Fruit fly (Drosophila melanogaster) whole organism, pupa: ENCODE data around the gene CG7367.

Experiments
- CG13204 ChIP-seq: fragments of 200-800 bp; sonication (Bioruptor generic); optimal IDR thresholded peaks from 2 replicates; lab custom pipeline; 2018; ENCODE audit warnings: missing biosample characterization, mild to moderate bottlenecking, missing genetic modification characterization, moderate library complexity
- CG14655 ChIP-seq: fragments of 200-800 bp; sonication (Bioruptor generic); optimal IDR thresholded peaks from 3 replicates; lab custom pipeline; 2017; ENCODE audit warnings: mild to moderate bottlenecking, missing biosample characterization, missing genetic modification reagents, missing genetic modification characterization
- D1 ChIP-seq: fragments of 200-800 bp; sonication (Bioruptor generic); optimal IDR thresholded peaks from 2 replicates; lab custom pipeline; 2018; ENCODE audit warnings: missing biosample characterization, mild to moderate bottlenecking, missing genetic modification characterization, moderate library complexity
- EcR ChIP-seq: fragments of 200-800 bp; sonication (Bioruptor generic); optimal IDR thresholded peaks from 3 replicates; lab custom pipeline; 2019; ENCODE audit warnings: missing biosample characterization, missing genetic modification characterization, mild to moderate bottlenecking, moderate library complexity, missing genetic modification reagents
- Ets98B ChIP-seq: fragments of 200-800 bp; sonication (Bioruptor generic); IDR thresholded peaks from 2 replicates; pipeline ENCODE4 v1.3.6; 2022; ENCODE audit warnings: missing biosample characterization, missing genetic modification characterization
- Pif1B ChIP-seq: fragments of 200-800 bp; sonication (Bioruptor generic); optimal IDR thresholded peaks from 3 replicates; lab custom pipeline; 2016; ENCODE audit warnings: missing biosample characterization, missing genetic modification characterization
- Snoo ChIP-seq: fragments of 200-800 bp; sonication (Bioruptor generic); optimal IDR thresholded peaks from 3 replicates; lab custom pipeline; 2017; ENCODE audit warnings: missing biosample characterization, mild to moderate bottlenecking, missing genetic modification characterization, inconsistent platforms
- rn ChIP-seq: fragments of 200-800 bp; sonication (Bioruptor generic); IDR thresholded peaks from 2 replicates; pipeline ENCODE4 v1.3.6; 2022; ENCODE audit warnings: missing biosample characterization, missing genetic modification characterization

DNA sequence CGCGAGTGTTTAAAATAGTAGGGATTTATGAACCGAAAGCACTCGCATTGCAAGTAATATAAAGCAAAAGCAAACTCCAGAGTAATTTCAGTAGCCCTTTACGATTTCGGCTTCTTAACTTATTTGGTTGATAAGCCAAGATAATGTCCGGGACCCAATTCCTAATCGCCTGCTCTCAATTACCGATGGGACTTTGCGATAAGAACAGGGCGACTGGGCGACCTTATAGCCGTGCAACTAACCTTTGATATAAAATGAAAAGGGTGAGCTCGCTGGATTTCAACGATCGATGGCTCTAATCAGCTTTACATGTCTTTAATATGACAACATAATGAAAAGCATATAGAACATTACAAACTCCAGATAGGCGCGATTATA, 41.5 kb downstream of the CG7367 start, which contains the start of gene CG7227:
- TF ChIP-seq Snoo (tag; lab: Kevin White, UChicago) (no peak), rn (GFP tag; lab: Robert Waterston, UW) (no peak), CG14655 (GFP tag; lab: Kevin White, UChicago) (no peak), Ets98B (GFP tag; lab: Robert Waterston, UW) (no peak), EcR (GFP tag; lab: Kevin White, UChicago) (no peak), Pif1B (no peak), CG13204 (GFP tag; lab: Kevin White, UChicago) (no peak), D1 (tag; lab: Kevin White, UChicago) (no peak)
